Fruit fly (Drosophila melanogaster) whole organism, wandering third instar larva: Measurements from ENCODE around the gene CG1103.

Experiments used
- foxo ChIP-seq, 2 experiments: fragments of 200-800 bp; sonication (Bioruptor generic); optimal IDR thresholded peaks; 2 replicates in 1 of 2; 3 replicates in 1 of 2; lab custom pipeline; 2016 to 2017; ENCODE audit warnings: missing biosample characterization in 2 of 2, missing genetic modification characterization in 2 of 2
- jim ChIP-seq: fragments of 175-275, 200-325 bp; sonication (Bioruptor generic); optimal IDR thresholded peaks from 2 replicates; lab custom pipeline; 2016; ENCODE audit warnings: missing biosample characterization, mild to moderate bottlenecking, missing genetic modification characterization

dm6 chr3R:4360668-4361110, 23.1 kb downstream of the CG1103 start:
- no peak for TF ChIP-seq jim (GFP tag; lab: Kevin White, UChicago)
- TF ChIP-seq foxo (GFP tag; optimal IDR thresholded peaks at IDR 0.05; lab: Kevin White, UChicago), result no peak
